Fruit fly (Drosophila melanogaster) whole organism, embryonic: ENCODE results near the gene Npc2g.
A peak's percentile ranks its signal among the peaks of the same experiment; 100 is the strongest.

ENCODE experiments used
- CG10209 ChIP-seq: fragments of 200-800 bp; sonication (Bioruptor generic); optimal IDR thresholded peaks from 3 replicates; lab custom pipeline; 2017; ENCODE audit warnings: missing biosample characterization, mild to moderate bottlenecking, missing genetic modification characterization, missing genetic modification reagents
- CG10267 ChIP-seq: fragments of 200-800 bp; sonication (Bioruptor generic); optimal IDR thresholded peaks from 2 replicates; lab custom pipeline; 2018; ENCODE audit warnings: missing biosample characterization, mild to moderate bottlenecking, missing genetic modification characterization, moderate library complexity
- CG10543 ChIP-seq: fragments of 200-800 bp; sonication (Bioruptor generic); optimal IDR thresholded peaks from 3 replicates; lab custom pipeline; 2017; ENCODE audit warnings: missing biosample characterization, mild to moderate bottlenecking, missing genetic modification characterization, moderate library complexity
- CG11695 ChIP-seq: fragments of 200-800 bp; sonication (Bioruptor generic); IDR thresholded peaks from 3 replicates; pipeline ENCODE4 v1.3.6; 2022; ENCODE audit warnings: missing biosample characterization, missing genetic modification characterization
- CG12299 ChIP-seq: fragments of 200-800 bp; sonication (Bioruptor generic); optimal IDR thresholded peaks from 2 replicates; lab custom pipeline; 2018; ENCODE audit warnings: missing biosample characterization, mild to moderate bottlenecking, missing genetic modification characterization
- CG17328 ChIP-seq: fragments of 200-800 bp; sonication (Bioruptor generic); IDR thresholded peaks from 2 replicates; pipeline ENCODE4 v1.3.6; 2022; ENCODE audit warnings: missing biosample characterization, missing genetic modification characterization
- CG2129 ChIP-seq: fragments of 200-800 bp; sonication (Bioruptor generic); IDR thresholded peaks from 2 replicates; pipeline ENCODE4 v1.3.6; 2022; ENCODE audit warnings: missing biosample characterization, missing genetic modification characterization; ENCODE audit not compliant: partially characterized antibody
- CG2712 ChIP-seq: fragments of 200-800 bp; optimal IDR thresholded peaks from 3 replicates; lab custom pipeline; 2019; ENCODE audit warnings: missing biosample characterization, mild to moderate bottlenecking, missing genetic modification characterization, moderate library complexity
- CG3726 ChIP-seq: fragments of 200-800 bp; sonication (Bioruptor generic); IDR thresholded peaks from 3 replicates; pipeline ENCODE4, ENCODE4 v1.3.6; 2022; ENCODE audit warnings: missing biosample characterization, missing genetic modification characterization
- CG3847 ChIP-seq: fragments of 200-800 bp; sonication (Bioruptor generic); IDR thresholded peaks from 2 replicates; pipeline ENCODE4 v1.3.6; 2022; ENCODE audit warnings: missing biosample characterization, missing genetic modification characterization
- CG4404 ChIP-seq: fragments of 200-800 bp; sonication (Bioruptor generic); IDR thresholded peaks from 2 replicates; pipeline ENCODE4 v1.3.6; 2022; ENCODE audit warnings: missing biosample characterization, missing genetic modification characterization
- CG6254 ChIP-seq: fragments of 200-800 bp; sonication (Bioruptor generic); optimal IDR thresholded peaks from 3 replicates; lab custom pipeline; 2017; ENCODE audit warnings: mild to moderate bottlenecking, missing biosample characterization, missing genetic modification reagents, missing genetic modification characterization
- CG6654 ChIP-seq: fragments of 200-800 bp; sonication (Bioruptor generic); optimal IDR thresholded peaks from 2 replicates; lab custom pipeline; 2017; ENCODE audit warnings: missing biosample characterization, mild to moderate bottlenecking, missing genetic modification characterization
- CG6791 ChIP-seq: fragments of 200-800 bp; sonication (Bioruptor generic); IDR thresholded peaks from 3 replicates; pipeline ENCODE4 v1.3.6; 2022; ENCODE audit warnings: missing biosample characterization, missing genetic modification characterization; ENCODE audit not compliant: partially characterized antibody
- CG6813 ChIP-seq: fragments of 200-800 bp; sonication (Bioruptor generic); optimal IDR thresholded peaks from 2 replicates; lab custom pipeline; 2017; ENCODE audit warnings: missing biosample characterization, missing genetic modification characterization, mild to moderate bottlenecking, moderate library complexity, missing genetic modification reagents
- CG7928 ChIP-seq: fragments of 200-800 bp; sonication (Bioruptor generic); optimal IDR thresholded peaks from 2 replicates; lab custom pipeline; 2017; ENCODE audit warnings: missing biosample characterization, mild to moderate bottlenecking, missing genetic modification characterization
- CG8478 ChIP-seq: fragments of >200 bp; optimal IDR thresholded peaks from 2 replicates; lab custom pipeline; 2018
- Dad ChIP-seq: fragments of 200-800 bp; sonication (Bioruptor generic); optimal IDR thresholded peaks from 3 replicates; lab custom pipeline; 2016; ENCODE audit warnings: missing biosample characterization, missing genetic modification characterization
- Dp ChIP-seq: fragments of 200-800 bp; sonication (Bioruptor generic); optimal IDR thresholded peaks from 2 replicates; lab custom pipeline; 2018; ENCODE audit warnings: missing biosample characterization, mild to moderate bottlenecking, missing genetic modification characterization, moderate library complexity
- Drgx ChIP-seq: fragments of 200-800 bp; sonication (Bioruptor generic); IDR thresholded peaks from 2 replicates; pipeline ENCODE4 v1.3.6; 2022; ENCODE audit warnings: missing biosample characterization, missing genetic modification characterization
- Eip74EF ChIP-seq, 2 experiments: fragments of 200-800 bp in 1 of 2; fragments of >200 bp in 1 of 2; sonication (Bioruptor generic) in 1 of 2; optimal IDR thresholded peaks; 2 replicates each; lab custom pipeline; 2017 to 2019; ENCODE audit warnings: missing biosample characterization in 2 of 2, missing genetic modification characterization in 2 of 2, mild to moderate bottlenecking in 1 of 2, moderate library complexity in 1 of 2
- Fer3 ChIP-seq: fragments of 200-800 bp; sonication (Bioruptor generic); optimal IDR thresholded peaks from 2 replicates; lab custom pipeline; 2018; ENCODE audit warnings: missing biosample characterization, mild to moderate bottlenecking, missing genetic modification characterization, moderate library complexity
- HmgZ ChIP-seq: fragments of 200-800 bp; sonication (Bioruptor generic); optimal IDR thresholded peaks from 2 replicates; lab custom pipeline; 2018; ENCODE audit warnings: missing biosample characterization, mild to moderate bottlenecking, missing genetic modification characterization
- Hmr ChIP-seq: fragments of 200-800 bp; sonication (Bioruptor generic); optimal IDR thresholded peaks from 3 replicates; lab custom pipeline; 2017; ENCODE audit warnings: mild to moderate bottlenecking, missing biosample characterization, missing genetic modification reagents, missing genetic modification characterization
- MTF-1 ChIP-seq: fragments of 200-800 bp; sonication (Bioruptor generic); optimal IDR thresholded peaks from 2 replicates; lab custom pipeline; 2018; ENCODE audit warnings: missing biosample characterization, mild to moderate bottlenecking, missing genetic modification characterization, borderline replicate concordance
- Meics ChIP-seq: fragments of 200-800 bp; sonication (Bioruptor generic); optimal IDR thresholded peaks from 2 replicates; lab custom pipeline; 2017; ENCODE audit warnings: missing biosample characterization, mild to moderate bottlenecking, missing genetic modification characterization
- NfI ChIP-seq: fragments of 200-800 bp; sonication (Bioruptor generic); optimal IDR thresholded peaks from 3 replicates; lab custom pipeline; 2018; ENCODE audit warnings: missing biosample characterization, mild to moderate bottlenecking, missing genetic modification characterization, moderate library complexity
- ase ChIP-seq: fragments of 200-800 bp; sonication (Bioruptor generic); IDR thresholded peaks from 3 replicates; pipeline ENCODE4 v1.3.6; 2022; ENCODE audit warnings: missing biosample characterization, missing genetic modification characterization
- ato ChIP-seq: fragments of 200-800 bp; sonication (Bioruptor generic); IDR thresholded peaks from 2 replicates; pipeline ENCODE4 v1.3.6; 2022; ENCODE audit warnings: missing biosample characterization, missing genetic modification characterization; ENCODE audit not compliant: partially characterized antibody
- bbx ChIP-seq: fragments of 200-800 bp; sonication (Bioruptor generic); IDR thresholded peaks from 2 replicates; pipeline ENCODE4 v1.3.6; 2022; ENCODE audit warnings: missing biosample characterization, missing genetic modification characterization; ENCODE audit not compliant: partially characterized antibody
- corto ChIP-seq: fragments of 200-800 bp; sonication (Bioruptor generic); optimal IDR thresholded peaks from 2 replicates; lab custom pipeline; 2016; ENCODE audit warnings: missing biosample characterization, mild to moderate bottlenecking, missing genetic modification characterization, moderate library complexity
- crol ChIP-seq: fragments of 200-800 bp; sonication (Bioruptor generic); IDR thresholded peaks from 2 replicates; pipeline ENCODE4 v1.3.6; 2022; ENCODE audit warnings: missing biosample characterization, missing genetic modification characterization
- da ChIP-seq: fragments of 200-800 bp; sonication (Bioruptor generic); optimal IDR thresholded peaks from 2 replicates; lab custom pipeline; 2016; ENCODE audit warnings: missing biosample characterization, missing genetic modification characterization
- disco-r ChIP-seq: fragments of 200-800 bp; sonication (Bioruptor generic); optimal IDR thresholded peaks from 2 replicates; lab custom pipeline; 2016; ENCODE audit warnings: missing biosample characterization, missing genetic modification characterization
- dpn ChIP-seq, 2 experiments: fragments of 200-800 bp; sonication (Bioruptor generic); optimal IDR thresholded peaks; 3 replicates each; lab custom pipeline; 2016; ENCODE audit warnings: missing biosample characterization in 2 of 2, missing genetic modification characterization in 2 of 2
- dysf ChIP-seq: fragments of 200-800 bp; sonication (Bioruptor generic); IDR thresholded peaks from 3 replicates; pipeline ENCODE4 v1.3.6; 2022; ENCODE audit warnings: missing biosample characterization, missing genetic modification characterization
- fd102C ChIP-seq: fragments of 200-800 bp; sonication (Bioruptor generic); optimal IDR thresholded peaks from 2 replicates; lab custom pipeline; 2018; ENCODE audit warnings: missing biosample characterization, mild to moderate bottlenecking, missing genetic modification characterization, moderate library complexity
- fd96Cb ChIP-seq: fragments of 200-800 bp; sonication (Bioruptor generic); optimal IDR thresholded peaks from 2 replicates; lab custom pipeline; 2018; ENCODE audit warnings: missing biosample characterization, mild to moderate bottlenecking, missing genetic modification characterization, moderate library complexity
- gce ChIP-seq: fragments of 200-800 bp; sonication (Bioruptor generic); IDR thresholded peaks from 3 replicates; pipeline ENCODE4 v1.3.6; 2022; ENCODE audit warnings: missing biosample characterization, missing genetic modification characterization
- gro ChIP-seq: fragments of 200-800 bp; sonication (Bioruptor generic); optimal IDR thresholded peaks from 2 replicates; lab custom pipeline; 2016; ENCODE audit warnings: missing biosample characterization, missing genetic modification characterization
- h ChIP-seq: fragments of >200 bp; optimal IDR thresholded peaks from 2 replicates; lab custom pipeline; 2017
- jigr1 ChIP-seq: fragments of 200-800 bp; sonication (Bioruptor generic); IDR thresholded peaks from 3 replicates; pipeline ENCODE4 v1.3.6; 2022; ENCODE audit warnings: missing biosample characterization, missing genetic modification characterization
- lola ChIP-seq, 3 experiments: fragments of >200 bp in 2 of 3; fragments of 200-800 bp in 1 of 3; sonication (Bioruptor generic) in 1 of 3; optimal IDR thresholded peaks; 2 replicates each; lab custom pipeline; 2017 to 2019; ENCODE audit warnings: missing biosample characterization in 3 of 3, missing genetic modification characterization in 3 of 3, mild to moderate bottlenecking in 1 of 3, moderate library complexity in 1 of 3
- mld ChIP-seq: fragments of 200-800 bp; sonication (Bioruptor generic); IDR thresholded peaks from 3 replicates; pipeline ENCODE4 v1.3.6; 2022; ENCODE audit warnings: missing biosample characterization, missing genetic modification characterization; ENCODE audit not compliant: partially characterized antibody
- p53 ChIP-seq: fragments of 200-800 bp; sonication (Bioruptor generic); optimal IDR thresholded peaks from 2 replicates; lab custom pipeline; 2016; ENCODE audit warnings: missing biosample characterization, missing genetic modification characterization
- pho ChIP-seq: fragments of 200-800 bp; sonication (Bioruptor generic); optimal IDR thresholded peaks from 2 replicates; lab custom pipeline; 2016; ENCODE audit warnings: missing biosample characterization, missing genetic modification characterization
- scrt ChIP-seq: fragments of 200-800 bp; sonication (Bioruptor generic); optimal IDR thresholded peaks from 2 replicates; lab custom pipeline; 2018; ENCODE audit warnings: missing biosample characterization, mild to moderate bottlenecking, missing genetic modification characterization, moderate library complexity
- slou ChIP-seq: fragments of 200-800 bp; sonication (Bioruptor generic); optimal IDR thresholded peaks from 3 replicates; lab custom pipeline; 2016; ENCODE audit warnings: missing biosample characterization, missing genetic modification characterization
- tna ChIP-seq: fragments of 200-800 bp; sonication (Bioruptor generic); IDR thresholded peaks from 2 replicates; pipeline ENCODE4 v1.3.6; 2022; ENCODE audit warnings: missing biosample characterization, missing genetic modification characterization; ENCODE audit not compliant: partially characterized antibody
- unpg ChIP-seq: fragments of 200-800 bp; sonication (Bioruptor generic); optimal IDR thresholded peaks from 3 replicates; lab custom pipeline; 2018; ENCODE audit warnings: missing biosample characterization, mild to moderate bottlenecking, missing genetic modification characterization, moderate library complexity

The Npc2g gene

dm6 chr3R:30761140-30761539 lies 16.1 kb upstream of the Npc2g start (continued):
- TF ChIP-seq CG6791 = no peak
- TF ChIP-seq mld (GFP tag; lab: Robert Waterston, UW) = no peak
- peak; percentile 21 for TF ChIP-seq NfI (GFP tag; lab: Kevin White, UChicago)
- TF ChIP-seq disco-r (GFP tag; lab: Kevin White, UChicago) = no peak
- TF ChIP-seq Dad (GFP tag; lab: Kevin White, UChicago) = no peak
- peak; percentile 58 for TF ChIP-seq fd96Cb (tag; lab: Kevin White, UChicago)
- TF ChIP-seq Dp = no peak
- TF ChIP-seq CG3847 (GFP tag; lab: Robert Waterston, UW) = no peak
- TF ChIP-seq HmgZ (tag; lab: Kevin White, UChicago) = peak; percentile 9
- peak; percentile 68 for TF ChIP-seq CG10267 (tag; lab: Kevin White, UChicago)
- no peak for TF ChIP-seq CG8478 (lab: Kevin White, UChicago)
- TF ChIP-seq CG2712 = peak; percentile 77
- peak; percentile 10 for TF ChIP-seq Hmr
- peak; percentile 24 for TF ChIP-seq MTF-1
- TF ChIP-seq da (GFP tag; lab: Kevin White, UChicago) = no peak
- TF ChIP-seq Meics (GFP tag; lab: Kevin White, UChicago) = peak; percentile 10
- TF ChIP-seq ato (GFP tag; lab: Robert Waterston, UW) = no peak
- peak; percentile 19 to 27 for TF ChIP-seq dpn (GFP tag; optimal IDR thresholded peaks at IDR 0.05; lab: Kevin White, UChicago)
- peak; percentile 52 for TF ChIP-seq CG6813 (GFP tag; lab: Kevin White, UChicago)
- TF ChIP-seq CG10543 (GFP tag; lab: Kevin White, UChicago) = no peak
- TF ChIP-seq CG4404 = peak; percentile 65
- TF ChIP-seq fd102C = no peak
- TF ChIP-seq CG3726 (GFP tag; lab: Robert Waterston, UW) = no peak
- peak; percentile 7 for TF ChIP-seq Fer3 (tag; lab: Kevin White, UChicago)
- no peak for TF ChIP-seq jigr1 (GFP tag; lab: Robert Waterston, UW)
- TF ChIP-seq bbx = no peak
- TF ChIP-seq CG6254 (GFP tag; lab: Kevin White, UChicago) = peak; percentile 52
- no peak for TF ChIP-seq scrt (GFP tag; lab: Kevin White, UChicago)
- TF ChIP-seq CG7928 (GFP tag; lab: Kevin White, UChicago) = no peak
- 0 out of 3 replicates have a peak, but pooled peaks have one; percentile 47 for TF ChIP-seq CG11695 (GFP tag; lab: Robert Waterston, UW)
- TF ChIP-seq corto (GFP tag; lab: Kevin White, UChicago) = peak; percentile 23
- no peak for TF ChIP-seq slou (GFP tag; lab: Kevin White, UChicago)
- TF ChIP-seq gce (GFP tag; lab: Robert Waterston, UW) = 0 out of 3 replicates have a peak, but pooled peaks have one; percentile 26
- no peak for TF ChIP-seq p53 (GFP tag; lab: Kevin White, UChicago)
- TF ChIP-seq tna = no peak
- TF ChIP-seq lola (GFP tag; optimal IDR thresholded peaks at IDR 0.05; lab: Kevin White, UChicago) = peak in 1 of 3 experiments; percentile 71
- TF ChIP-seq CG12299 (tag; lab: Kevin White, UChicago) = no peak
- TF ChIP-seq Eip74EF (GFP tag; optimal IDR thresholded peaks at IDR 0.05; lab: Kevin White, UChicago) = no peak
- TF ChIP-seq pho = no peak
- no peak for TF ChIP-seq CG2129 (GFP tag; lab: Robert Waterston, UW)
- TF ChIP-seq unpg = peak; percentile 56
- no peak for TF ChIP-seq ase
- no peak for TF ChIP-seq crol (GFP tag; lab: Robert Waterston, UW)
- peak; percentile 43; the same call in 1 of the 3 replicates for TF ChIP-seq dysf (GFP tag; lab: Robert Waterston, UW)
- no peak for TF ChIP-seq Drgx (GFP tag; lab: Robert Waterston, UW)
- peak; percentile 2 for TF ChIP-seq CG10209 (GFP tag; lab: Kevin White, UChicago)
- peak; percentile 67 for TF ChIP-seq CG17328 (GFP tag; lab: Robert Waterston, UW)
- peak; percentile 20 for TF ChIP-seq CG6654 (GFP tag; lab: Kevin White, UChicago)
- TF ChIP-seq gro = no peak
- no peak for TF ChIP-seq h (lab: Kevin White, UChicago)
